Fruit fly (Drosophila melanogaster) ovary, adult (tissue): ENCODE measurements around the gene eIF1A.

Source experiments
- CG17801 ChIP-seq: fragments of 200-800 bp; optimal IDR thresholded peaks from 2 replicates; lab custom pipeline; 2019; ENCODE audit warnings: missing biosample characterization, mild to moderate bottlenecking, missing genetic modification characterization, moderate library complexity; ENCODE audit not compliant: partially characterized antibody

Gene eIF1A

dm6 chr3R:18245044-18245596 is 29.3 kb upstream of the eIF1A start:
- no peak for TF ChIP-seq CG17801 (GFP tag; lab: Kevin White, UChicago)

DNA sequence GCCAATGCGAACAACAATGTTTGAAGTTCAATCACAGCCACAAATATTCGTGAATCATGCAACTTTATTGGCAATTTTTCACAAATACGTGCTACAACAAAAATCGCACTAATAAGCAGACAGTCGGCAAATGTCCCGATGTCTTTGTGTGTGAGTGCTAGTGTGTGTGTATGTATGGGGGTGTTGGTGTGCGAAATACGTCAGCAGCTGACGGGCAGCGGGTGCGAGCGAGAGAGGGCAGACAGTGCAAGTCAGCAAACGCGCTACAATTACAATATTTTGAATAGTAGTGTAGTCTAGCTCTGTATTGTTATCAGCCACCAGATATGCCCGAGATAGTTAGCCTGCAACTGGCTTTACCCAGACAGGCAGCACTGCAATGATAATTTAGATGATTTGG is 28.4 kb upstream of the eIF1A start:
- TF ChIP-seq CG17801 (GFP tag; lab: Kevin White, UChicago): peak; percentile 25

DNA sequence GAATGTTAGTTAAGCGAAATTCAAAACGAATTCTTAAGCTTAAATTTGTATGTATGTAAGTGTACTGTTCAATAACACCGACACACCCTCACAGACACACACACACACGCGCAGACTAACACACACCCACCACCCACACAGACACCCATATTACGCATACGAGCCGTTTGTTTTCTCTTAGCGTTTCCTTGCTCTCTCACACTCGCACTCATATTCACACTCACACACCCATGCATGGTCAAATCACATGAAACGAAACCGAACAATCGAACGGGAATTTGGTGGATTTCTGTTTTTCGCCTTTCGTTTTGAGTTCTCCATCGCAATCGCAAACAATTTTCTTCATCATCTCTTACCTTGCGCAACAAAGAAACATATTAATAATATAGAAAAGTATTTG is 25.2 kb upstream of the eIF1A start:
- no peak for TF ChIP-seq CG17801 (GFP tag; lab: Kevin White, UChicago)

- no peak for TF ChIP-seq CG17801 (GFP tag; lab: Kevin White, UChicago)
Measured at dm6 chr3R:18250815-18251214, 23.6 kb upstream of the eIF1A start, which contains the start of gene CG18598. CG18598 (plus strand) TSS chr3R:18251115.

dm6 chr3R:18251876-18252275 is 22.6 kb upstream of the eIF1A start:
- no peak for TF ChIP-seq CG17801 (GFP tag; lab: Kevin White, UChicago)

dm6 chr3R:18252578-18252977 is 21.9 kb upstream of the eIF1A start, which contains the start of gene CG12320:
CG12320 (minus strand) TSS chr3R:18252734.
- TF ChIP-seq CG17801 (GFP tag; lab: Kevin White, UChicago): no peak

- peak; percentile 23 for TF ChIP-seq CG17801 (GFP tag; lab: Kevin White, UChicago)
Measured at dm6 chr3R:18255281-18255680, 19.2 kb upstream of the eIF1A start, which contains the start of the genes Ada2a, Polr2D, Tgs1 and moi. Ada2a (minus strand) TSS chr3R:18255487. Polr2D (minus strand) TSS chr3R:18255487. Tgs1 (plus strand) TSS chr3R:18255530. moi (plus strand) TSS chr3R:18255530.

- TF ChIP-seq CG17801 (GFP tag; lab: Kevin White, UChicago): no peak
Measured at dm6 chr3R:18260016-18260415, 14.4 kb upstream of the eIF1A start.

DNA sequence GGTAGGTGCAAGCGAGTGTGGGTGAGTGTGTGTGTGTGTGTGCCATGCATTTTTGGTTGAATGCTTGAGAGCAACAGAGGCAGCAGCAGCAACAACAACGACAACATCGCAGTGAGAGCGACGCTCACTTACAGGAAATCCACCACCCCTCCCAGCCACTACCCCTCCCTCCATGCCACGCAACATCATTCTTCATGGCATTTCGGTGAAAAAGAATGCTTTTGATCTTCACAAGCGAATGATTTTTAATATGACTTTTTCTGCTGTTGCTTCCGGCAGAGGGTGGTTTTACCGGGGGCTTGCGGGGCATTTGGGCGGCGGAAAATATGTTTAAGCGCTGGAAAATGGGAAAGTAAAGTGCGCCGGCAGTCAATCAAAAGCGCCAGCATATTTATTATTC is 12.9 kb upstream of the eIF1A start:
- TF ChIP-seq CG17801 (GFP tag; lab: Kevin White, UChicago): no peak

dm6 chr3R:18265275-18265674 is 9.2 kb upstream of the eIF1A start:
- no peak for TF ChIP-seq CG17801 (GFP tag; lab: Kevin White, UChicago)

dm6 chr3R:18266665-18267064 is 7.8 kb upstream of the eIF1A start:
- TF ChIP-seq CG17801 (GFP tag; lab: Kevin White, UChicago): no peak

DNA sequence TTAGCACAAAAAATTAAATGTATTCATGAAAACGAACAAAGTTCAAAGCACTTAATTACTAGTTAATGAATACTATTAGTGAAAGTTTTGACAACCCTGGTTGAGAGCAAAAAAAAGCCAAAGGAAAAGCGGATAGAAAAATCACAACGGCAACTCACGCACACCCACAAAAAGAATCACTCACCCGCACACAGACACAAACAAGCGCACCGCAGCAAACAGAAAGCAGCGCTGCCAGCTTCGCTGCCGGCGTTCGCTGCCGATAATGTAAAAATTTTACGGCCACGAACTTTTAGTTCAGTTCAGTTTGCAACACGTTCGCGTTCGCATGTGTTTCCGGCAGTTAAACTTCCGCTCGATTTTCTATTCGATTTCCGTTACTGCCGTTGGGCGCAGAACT is 7.0 kb upstream of the eIF1A start, which contains the start of gene CG18599:
CG18599 (plus strand) TSS at position 301 of the 400 bp plus-strand sequence.
- no peak for TF ChIP-seq CG17801 (GFP tag; lab: Kevin White, UChicago)

DNA sequence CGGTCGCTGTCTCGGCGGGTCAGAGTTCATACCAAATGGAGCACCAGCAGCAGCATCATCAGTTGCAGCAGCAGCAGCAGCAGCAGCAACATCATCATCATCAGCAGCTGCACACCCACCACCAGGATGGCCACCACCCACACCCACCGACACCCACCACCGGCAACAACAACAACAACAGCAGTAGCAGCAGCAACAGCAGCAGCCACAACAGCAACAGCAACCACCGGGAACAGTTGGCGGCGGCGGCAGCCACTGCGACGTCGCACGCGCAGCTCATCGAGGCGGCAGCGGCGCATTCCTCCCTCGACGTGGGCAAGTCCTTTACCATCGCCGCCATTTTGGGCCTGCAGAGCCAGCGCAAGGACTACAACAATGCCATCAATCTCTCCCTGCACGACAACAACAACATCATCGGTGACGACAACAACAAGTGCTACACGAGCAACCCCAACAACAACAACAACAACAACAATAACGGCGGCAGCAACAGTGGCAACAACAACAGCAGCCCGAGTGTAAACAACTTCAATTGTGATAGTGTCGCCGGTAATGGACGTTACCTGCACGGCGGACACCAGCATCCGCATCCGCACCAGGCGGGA is 4.6 kb upstream of the eIF1A start:
- TF ChIP-seq CG17801 (GFP tag; lab: Kevin White, UChicago): no peak

- no peak for TF ChIP-seq CG17801 (GFP tag; lab: Kevin White, UChicago)
Measured at dm6 chr3R:18275113-18275782, 783 bp downstream of the eIF1A start.

DNA sequence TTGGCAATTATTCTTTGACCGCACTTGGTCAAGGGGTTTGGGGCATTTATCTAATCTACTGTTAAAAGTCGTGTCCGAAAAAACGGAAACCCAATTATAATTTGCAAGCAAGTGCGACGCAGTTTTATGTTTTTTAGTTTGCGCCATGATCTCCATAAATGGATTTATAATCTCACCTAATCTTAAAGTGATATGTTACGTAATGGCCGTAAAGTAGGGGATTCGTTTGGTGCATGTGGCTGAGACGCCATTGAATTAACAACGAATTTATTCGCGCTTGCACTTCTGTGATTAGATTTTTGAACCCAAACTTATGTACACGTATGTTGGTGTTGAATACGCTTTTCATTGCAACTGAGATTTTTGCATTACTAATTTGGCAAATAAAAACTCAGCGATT is 2.2 kb downstream of the eIF1A start:
- no peak for TF ChIP-seq CG17801 (GFP tag; lab: Kevin White, UChicago)

dm6 chr3R:18277406-18277805 is 2.9 kb downstream of the eIF1A start:
- TF ChIP-seq CG17801 (GFP tag; lab: Kevin White, UChicago): no peak
